Worm (Caenorhabditis elegans) whole organism, L2 larva: ENCODE data around the gene T07A9.15.

Experiments
- egl-27 ChIP-seq: sonication (generic microtip); optimal IDR thresholded peaks from 3 replicates; lab custom pipeline; 2017; ENCODE audit warnings: missing biosample characterization, missing genetic modification reagents, missing genetic modification characterization
- nhr-12 ChIP-seq: fragments of 150-350 bp; optimal IDR thresholded peaks from 2 replicates; lab custom pipeline; 2014; ENCODE audit warnings: missing biosample characterization, missing genetic modification characterization
- skn-1 ChIP-seq: sonication (generic microtip); optimal IDR thresholded peaks from 2 replicates; lab custom pipeline; 2017; ENCODE audit warnings: missing biosample characterization, missing genetic modification characterization
- unc-55 ChIP-seq: fragments of 150-350 bp; sonication (generic microtip); optimal IDR thresholded peaks from 3 replicates; lab custom pipeline; 2014; ENCODE audit warnings: missing biosample characterization, missing genetic modification reagents, missing genetic modification characterization

- no peak for TF ChIP-seq egl-27
- TF ChIP-seq skn-1 (tag; lab: Kevin White, UChicago) = no peak
- no peak for TF ChIP-seq nhr-12 (tag; lab: Kevin White, UChicago)
- no peak for TF ChIP-seq unc-55 (GFP tag; lab: Kevin White, UChicago)
These were observed 28.4 kb downstream of the T07A9.15 start for ce11 chrIV:364983-365382.
